Worm (Caenorhabditis elegans): ENCODE data around the gene ZC196.8.
A peak's percentile ranks its signal among the peaks of the same experiment; 100 is the strongest.

Gene ZC196.8

DNA sequence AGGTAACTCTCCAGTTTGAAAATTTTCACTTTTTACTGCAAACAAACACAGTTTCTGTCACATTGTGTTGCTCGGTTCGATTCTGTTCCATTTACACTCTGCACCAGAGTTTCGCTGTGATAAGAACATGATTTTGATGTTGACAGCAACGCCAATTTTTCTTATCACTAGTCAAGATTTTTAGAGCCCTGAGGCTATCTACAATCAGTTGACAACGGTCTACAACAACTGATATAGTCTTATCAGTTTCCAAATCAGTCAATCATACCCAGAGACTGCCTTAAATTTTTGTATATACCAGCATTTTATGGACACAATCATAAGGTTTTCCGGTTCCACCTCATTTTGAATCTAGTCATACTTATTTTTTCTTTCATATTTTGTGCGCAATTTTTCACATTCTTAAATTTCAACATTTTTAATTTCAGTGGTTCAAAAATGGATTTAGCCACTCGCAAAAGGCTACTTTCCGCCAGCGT is 46.5 kb upstream of the ZC196.8 start, which contains the start of gene B0507.3:
Gene B0507.3, plus strand, starts transcription at position 429 of the 479 bp plus-strand sequence.
- TF ChIP-seq unc-62 (GFP tag; optimal IDR thresholded peaks at IDR 0.05) (peak; percentile 85), pha-4 (tag; optimal IDR thresholded peaks at IDR 0.05) (peak; percentile 54), somi-1 (GFP tag; optimal IDR thresholded peaks at IDR 0.05) (no peak), sea-2 (GFP tag; IDR thresholded peaks at IDR 0.05) (no peak), F33H1.4 (GFP tag; IDR thresholded peaks at IDR 0.05) (no peak), hlh-12 (tag; optimal IDR thresholded peaks at IDR 0.05) (no peak), efl-1 (GFP tag; optimal IDR thresholded peaks at IDR 0.05) (no peak), Y95B8A.8 (GFP tag; IDR thresholded peaks at IDR 0.05) (no peak), nfya-2 (GFP tag; IDR thresholded peaks at IDR 0.05) (no peak), pbrm-1 (GFP tag; IDR thresholded peaks at IDR 0.05) (no peak), bed-1 (GFP tag; IDR thresholded peaks at IDR 0.05) (no peak), egl-18 (GFP tag; IDR thresholded peaks at IDR 0.05) (no peak), K12H6.12 (tag; optimal IDR thresholded peaks at IDR 0.05) (no peak), D2030.7 (GFP tag; IDR thresholded peaks at IDR 0.05) (no peak), T07F8.4 (tag; optimal IDR thresholded peaks at IDR 0.05) (no peak), lag-1 (GFP tag; IDR thresholded peaks at IDR 0.05) (no peak), athp-1 (tag; optimal IDR thresholded peaks at IDR 0.05) (no peak), nhr-80 (tag; optimal IDR thresholded peaks at IDR 0.05) (peak; percentile 89), atf-7 (tag; optimal IDR thresholded peaks at IDR 0.05) (peak; percentile 49), ztf-22 (GFP tag; optimal IDR thresholded peaks at IDR 0.05) (peak; percentile 74), C17E4.6 (GFP tag; IDR thresholded peaks at IDR 0.05) (no peak), ccch-3 (GFP tag; optimal IDR thresholded peaks at IDR 0.05) (no peak), B0035.1 (tag; optimal IDR thresholded peaks at IDR 0.05) (no peak), F49E8.2 (tag; optimal IDR thresholded peaks at IDR 0.05; ENCODE audit: insufficient read depth) (no peak), F52B5.7 (tag; optimal IDR thresholded peaks at IDR 0.05) (no peak), ets-4 (GFP tag; optimal IDR thresholded peaks at IDR 0.05) (peak; percentile 76), tlf-1 (GFP tag; optimal IDR thresholded peaks at IDR 0.05) (peak; percentile 30), aptf-2 (GFP tag; conservative IDR thresholded peaks at IDR 0.05) (no peak), mel-28 (tag; optimal IDR thresholded peaks at IDR 0.05; ENCODE audit: borderline replicate concordance) (no peak), let-607 (tag; optimal IDR thresholded peaks at IDR 0.05) (peak in 1 of 2 experiments; percentile 48), F23B12.7 (tag; optimal IDR thresholded peaks at IDR 0.05; ENCODE audit: insufficient read depth) (no peak), snpc-1.1 (tag; optimal IDR thresholded peaks at IDR 0.05; ENCODE audit: insufficient read depth) (no peak), him-1 (tag; optimal IDR thresholded peaks at IDR 0.05) (no peak), egl-44 (GFP tag; IDR thresholded peaks at IDR 0.05) (peak; percentile 71), B0336.3 (GFP tag; IDR thresholded peaks at IDR 0.05) (no peak), Y53G8AR.9 (GFP tag; conservative IDR thresholded peaks at IDR 0.05) (no peak)

DNA sequence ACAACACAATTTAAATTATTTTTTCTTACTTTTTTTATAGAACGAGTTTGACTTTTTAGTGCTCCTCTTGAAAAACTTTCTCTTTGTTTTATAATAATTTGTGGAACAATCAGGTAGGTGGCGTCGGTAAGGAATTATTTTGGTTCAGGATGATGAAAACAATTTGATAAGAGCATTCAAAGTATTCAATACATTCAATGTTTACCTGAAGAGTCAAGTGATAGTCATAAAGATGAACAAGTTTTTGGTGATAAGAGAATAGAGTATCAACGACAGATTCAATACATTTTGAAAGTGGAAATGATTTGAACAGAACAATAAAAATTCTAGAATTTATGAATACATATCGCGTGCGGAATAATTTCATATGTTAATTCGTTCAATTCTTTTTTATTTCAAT is 45.4 kb upstream of the ZC196.8 start:
- TF ChIP-seq chd-7 (tag; optimal IDR thresholded peaks at IDR 0.05) (no peak), ceh-40 (GFP tag; IDR thresholded peaks at IDR 0.05) (no peak), let-607 (tag; optimal IDR thresholded peaks at IDR 0.05) (no peak), hmg-1.2 (GFP tag; IDR thresholded peaks at IDR 0.05) (no peak), nhr-80 (tag; optimal IDR thresholded peaks at IDR 0.05) (peak; percentile 15), lin-40 (tag; optimal IDR thresholded peaks at IDR 0.05) (no peak)
